Worm (Caenorhabditis elegans): ENCODE measurements around the gene T22F7.4.

Gene T22F7.4

DNA sequence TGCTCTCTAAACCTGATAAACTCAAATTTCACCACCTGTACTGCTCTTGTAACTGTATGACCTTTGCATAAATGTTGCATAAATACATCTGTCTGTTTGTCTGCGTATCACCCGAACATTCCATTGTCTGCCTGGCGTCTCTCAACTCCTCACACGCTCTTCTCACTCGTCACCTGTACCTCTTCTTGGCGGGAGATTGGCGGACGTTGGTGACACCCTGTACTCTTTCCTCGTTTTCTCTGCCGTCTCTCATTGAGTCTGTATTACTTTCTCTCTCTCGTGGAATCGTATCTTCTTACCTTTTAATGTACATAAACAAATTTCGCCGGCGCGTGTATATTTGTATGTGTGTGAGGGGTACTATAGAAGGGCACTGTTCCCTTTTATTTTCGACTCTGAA is 32.1 kb upstream of the T22F7.4 start (continued):
- TF ChIP-seq ceh-90 (tag; optimal IDR thresholded peaks at IDR 0.05) = no peak
- TF ChIP-seq F16B12.6 (tag; optimal IDR thresholded peaks at IDR 0.05) = no peak
- TF ChIP-seq lin-14 (GFP tag; optimal IDR thresholded peaks at IDR 0.05) = peak; percentile 85
- peak; percentile 63 for TF ChIP-seq nhr-20 (tag; optimal IDR thresholded peaks at IDR 0.05)
- no peak for TF ChIP-seq alr-1 (tag; optimal IDR thresholded peaks at IDR 0.05; ENCODE audit: borderline replicate concordance)
- TF ChIP-seq mep-1 (tag; optimal IDR thresholded peaks at IDR 0.05) = peak; percentile 55
- no peak for TF ChIP-seq ces-1 (GFP tag; optimal IDR thresholded peaks at IDR 0.05)
- no peak for TF ChIP-seq egl-13 (tag; optimal IDR thresholded peaks at IDR 0.05)
- TF ChIP-seq lin-35 (GFP tag; optimal IDR thresholded peaks at IDR 0.05) = peak; percentile 12 to 52
- TF ChIP-seq ceh-82 (tag; optimal IDR thresholded peaks at IDR 0.05) = peak in 1 of 3 experiments; percentile 24
- TF ChIP-seq Y116A8C.19 (tag; optimal IDR thresholded peaks at IDR 0.05; ENCODE audit: borderline replicate concordance) = no peak
- no peak for TF ChIP-seq irx-1 (tag; optimal IDR thresholded peaks at IDR 0.05)
- TF ChIP-seq lir-3 (tag; optimal IDR thresholded peaks at IDR 0.05; ENCODE audit: poor library complexity) = no peak
- TF ChIP-seq elt-2 (tag; optimal IDR thresholded peaks at IDR 0.05) = peak; percentile 65
- TF ChIP-seq sox-4 (tag; optimal IDR thresholded peaks at IDR 0.05) = no peak
- no peak for TF ChIP-seq unc-86 (tag; optimal IDR thresholded peaks at IDR 0.05)
- TF ChIP-seq aha-1 (tag; optimal IDR thresholded peaks at IDR 0.05) = no peak
- TF ChIP-seq skn-1 (tag; optimal IDR thresholded peaks at IDR 0.05) = no peak
- TF ChIP-seq C16A3.4 (tag; optimal IDR thresholded peaks at IDR 0.05) = peak; percentile 24
- peak; percentile 16 to 47 for TF ChIP-seq efl-1 (optimal IDR thresholded peaks at IDR 0.05)
- TF ChIP-seq efl-1 (GFP tag; optimal IDR thresholded peaks at IDR 0.05 in 1 of 2) = no peak
- TF ChIP-seq dpl-1 (GFP tag; optimal IDR thresholded peaks at IDR 0.05) = peak in 1 of 3 experiments; percentile 12
- TF ChIP-seq jun-1 (tag; optimal IDR thresholded peaks at IDR 0.05) = peak; percentile 39
- TF ChIP-seq C34B4.2 (tag; optimal IDR thresholded peaks at IDR 0.05) = no peak
- TF ChIP-seq blmp-1 (tag; optimal IDR thresholded peaks at IDR 0.05) = peak; percentile 66
- TF ChIP-seq elt-3 (tag; optimal IDR thresholded peaks at IDR 0.05) = no peak
- no peak for TF ChIP-seq lin-15B (tag; optimal IDR thresholded peaks at IDR 0.05)
- peak in 1 of 2 experiments; percentile 27 for TF ChIP-seq mdl-1 (tag; optimal IDR thresholded peaks at IDR 0.05)
- TF ChIP-seq mab-9 (GFP tag; IDR thresholded peaks at IDR 0.05) = no peak
- no peak for TF ChIP-seq fkh-10 (GFP tag; optimal IDR thresholded peaks at IDR 0.05)

DNA sequence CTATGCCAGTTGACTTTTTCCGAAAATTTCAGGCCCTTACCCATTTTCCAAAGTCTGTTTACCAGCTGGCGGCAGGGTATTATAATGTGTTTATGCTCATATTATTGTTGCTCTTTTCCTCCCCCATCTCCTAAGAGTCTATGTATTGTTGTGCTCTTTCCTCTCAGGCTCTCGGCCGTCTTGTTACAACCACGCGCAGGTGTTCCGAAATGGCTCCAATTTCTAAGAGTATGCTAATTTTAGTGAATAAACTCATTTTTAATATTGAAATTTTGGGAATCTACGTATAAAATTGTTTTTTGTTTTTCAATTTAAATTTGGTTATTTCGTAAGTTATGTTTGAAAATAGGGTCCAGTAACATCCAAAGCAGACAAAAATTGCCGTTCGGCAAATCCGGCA is 31.4 kb upstream of the T22F7.4 start:
- no peak for TF ChIP-seq tlp-1 (tag; optimal IDR thresholded peaks at IDR 0.05)
- no peak for TF ChIP-seq skn-1 (tag; optimal IDR thresholded peaks at IDR 0.05)
- no peak for TF ChIP-seq efl-3 (GFP tag; optimal IDR thresholded peaks at IDR 0.05)
- no peak for TF ChIP-seq fos-1 (tag; optimal IDR thresholded peaks at IDR 0.05)
- TF ChIP-seq ztf-4 (tag; optimal IDR thresholded peaks at IDR 0.05) = no peak
- no peak for TF ChIP-seq nhr-85 (tag)

DNA sequence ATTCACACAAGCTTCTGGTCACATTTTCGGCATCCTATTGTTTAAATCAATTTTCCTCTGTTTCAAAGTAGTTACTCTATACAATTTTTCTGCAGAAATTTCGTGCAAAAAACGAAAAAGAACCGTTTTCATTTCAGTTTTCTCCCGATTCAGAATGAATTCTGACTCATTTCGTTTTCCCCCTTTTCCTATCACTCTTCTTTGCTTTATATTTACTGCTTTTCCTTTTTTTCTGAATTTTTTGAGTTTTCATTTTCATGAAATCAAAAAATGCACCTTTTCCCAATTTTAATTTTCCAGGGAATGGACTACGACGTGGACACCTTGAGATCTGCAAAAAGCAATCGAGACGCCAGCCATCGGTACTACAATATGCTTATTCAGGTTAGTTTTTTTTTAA is 28.9 kb upstream of the T22F7.4 start, which contains the start of gene B0353.1:
TSS of gene B0353.1 (plus strand) at position 301 of the 400 bp plus-strand sequence.
- TF ChIP-seq lsy-2 (tag; optimal IDR thresholded peaks at IDR 0.05) (no peak), lin-39 (tag; optimal IDR thresholded peaks at IDR 0.05) (no peak)

DNA sequence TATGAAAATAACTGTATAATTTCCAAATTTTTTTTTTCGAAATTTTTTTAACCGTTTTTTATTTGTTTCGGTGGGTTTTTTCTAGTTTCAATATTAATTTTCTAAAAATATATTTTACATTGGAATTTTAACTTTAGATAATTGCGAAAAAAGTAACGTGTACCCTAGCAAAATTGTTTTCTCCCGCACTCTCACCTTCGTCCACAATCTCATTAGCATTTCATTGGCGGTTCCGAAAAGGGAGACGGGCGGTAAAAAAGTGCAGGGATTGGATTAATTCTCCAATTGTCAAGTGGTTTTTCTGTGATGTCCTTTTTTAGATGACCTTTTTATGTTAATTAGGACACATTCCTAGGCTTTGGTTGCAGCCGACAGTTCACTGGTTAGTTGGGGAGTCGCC is 22.5 kb upstream of the T22F7.4 start:
- TF ChIP-seq nhr-28 (tag; optimal IDR thresholded peaks at IDR 0.05) (no peak), egl-13 (tag; optimal IDR thresholded peaks at IDR 0.05) (no peak), aly-2 (tag; optimal IDR thresholded peaks at IDR 0.05) (no peak), nhr-11 (tag; optimal IDR thresholded peaks at IDR 0.05) (no peak), xbp-1 (tag; optimal IDR thresholded peaks at IDR 0.05) (no peak), pag-3 (tag; optimal IDR thresholded peaks at IDR 0.05; ENCODE audit: borderline replicate concordance, insufficient read depth) (no peak), unc-98 (GFP tag; IDR thresholded peaks at IDR 0.05) (no peak), blmp-1 (tag; optimal IDR thresholded peaks at IDR 0.05) (peak; percentile 74)
